Fruit fly (Drosophila melanogaster) Kc167 (cell line): ENCODE data around the gene Acp98AB.

Experiments used
- Sin3A ChIP-seq: fragments of >200 bp; optimal IDR thresholded peaks from 2 replicates; lab custom pipeline; 2018; ENCODE audit warnings: missing external identifiers
- h ChIP-seq: fragments of >200 bp; optimal IDR thresholded peaks from 3 replicates; lab custom pipeline; 2018; ENCODE audit warnings: missing external identifiers
- insv ChIP-seq: fragments of >200 bp; optimal IDR thresholded peaks from 3 replicates; lab custom pipeline; 2018; ENCODE audit warnings: missing external identifiers
- psq ChIP-seq: fragments of >200 bp; optimal IDR thresholded peaks from 2 replicates; lab custom pipeline; 2017; ENCODE audit warnings: missing external identifiers
- ttk ChIP-seq: sonication (Bioruptor generic); optimal IDR thresholded peaks from 2 replicates; lab custom pipeline; 2017; ENCODE audit warnings: missing external identifiers

dm6 chr3R:27652156-27652810, 42.4 kb upstream of the Acp98AB start, which contains the start of gene RpS10a:
- TF ChIP-seq h (lab: Kevin White, UChicago) (no peak), insv (lab: Kevin White, UChicago) (no peak), psq (lab: Kevin White, UChicago) (no peak), ttk (lab: Kevin White, UChicago) (no peak), Sin3A (lab: Kevin White, UChicago) (no peak)
